Fruit fly (Drosophila melanogaster): Measurements from ENCODE around the gene PQBP1.
A peak's percentile ranks its signal among the peaks of the same experiment; 100 is the strongest.

PQBP1 gene

dm6 chr3R:25024895-25025557 lies 40.6 kb upstream of the PQBP1 start, which contains the start of the genes EMC6 and Hr96 (continued):
- TF ChIP-seq CG1529 (GFP tag; optimal IDR thresholded peaks at IDR 0.05): peak; percentile 78
- peak; percentile 82 for TF ChIP-seq ERR (GFP tag; optimal IDR thresholded peaks at IDR 0.05)
- peak; percentile 87 for TF ChIP-seq CG4282 (GFP tag; optimal IDR thresholded peaks at IDR 0.05)
- TF ChIP-seq HLHmδ (GFP tag; optimal IDR thresholded peaks at IDR 0.05): no peak
- peak; percentile 91 for TF ChIP-seq fd3F (GFP tag; optimal IDR thresholded peaks at IDR 0.05)
- peak; percentile 91 for TF ChIP-seq CG3281 (GFP tag; optimal IDR thresholded peaks at IDR 0.05)
- peak; percentile 89 for TF ChIP-seq al (GFP tag; IDR thresholded peaks at IDR 0.05)
- TF ChIP-seq Lpt (GFP tag; optimal IDR thresholded peaks at IDR 0.05): no peak
- TF ChIP-seq Pdp1 (GFP tag; optimal IDR thresholded peaks at IDR 0.05): peak; percentile 93 to 94
- TF ChIP-seq CG15696 (tag; optimal IDR thresholded peaks at IDR 0.05): peak; percentile 92
- peak in 1 of 2 experiments; percentile 71 for TF ChIP-seq crp (GFP tag; optimal IDR thresholded peaks at IDR 0.05)
- peak; percentile 94 for TF ChIP-seq CG31441 (GFP tag; IDR thresholded peaks at IDR 0.05)
- TF ChIP-seq ase (GFP tag; IDR thresholded peaks at IDR 0.05): peak; percentile 90
- peak; percentile 96 for TF ChIP-seq B-H2 (GFP tag; optimal IDR thresholded peaks at IDR 0.05)
- TF ChIP-seq mam (GFP tag; optimal IDR thresholded peaks at IDR 0.05): peak; percentile 96
- TF ChIP-seq chn (GFP tag; optimal IDR thresholded peaks at IDR 0.05): peak; percentile 96
- peak; percentile 87 for TF ChIP-seq CG17186 (GFP tag; optimal IDR thresholded peaks at IDR 0.05)
- peak; percentile 92 for TF ChIP-seq Side (GFP tag; optimal IDR thresholded peaks at IDR 0.05)
- TF ChIP-seq ftz-f1 (GFP tag; optimal IDR thresholded peaks at IDR 0.05): peak; percentile 78
- TF ChIP-seq pzg (GFP tag; optimal IDR thresholded peaks at IDR 0.05): peak; percentile 88
- peak; percentile 89 for TF ChIP-seq luna (GFP tag; optimal IDR thresholded peaks at IDR 0.05)
- peak; percentile 87 for TF ChIP-seq CG32767 (GFP tag; IDR thresholded peaks at IDR 0.05)
- peak; percentile 56; the same call in 1 of the 4 replicates for TF ChIP-seq chinmo (GFP tag; IDR thresholded peaks at IDR 0.05; ENCODE audit: partially characterized antibody)
- TF ChIP-seq CG9817 (tag; optimal IDR thresholded peaks at IDR 0.05): peak; percentile 94
- peak; percentile 76 for TF ChIP-seq run (tag; optimal IDR thresholded peaks at IDR 0.05)
- TF ChIP-seq H15 (GFP tag; IDR thresholded peaks at IDR 0.05): peak; percentile 93
- TF ChIP-seq CkIIα-i1 (GFP tag; IDR thresholded peaks at IDR 0.05): peak; percentile 45; the same call in 1 of the 2 replicates
- TF ChIP-seq CG14050 (GFP tag; IDR thresholded peaks at IDR 0.05): peak; percentile 91
- peak; percentile 80 for TF ChIP-seq jing (GFP tag; optimal IDR thresholded peaks at IDR 0.05)
- TF ChIP-seq MBD-R2 (GFP tag; IDR thresholded peaks at IDR 0.05): peak; percentile 97
- TF ChIP-seq Bgb (GFP tag; IDR thresholded peaks at IDR 0.05; ENCODE audit: partially characterized antibody): peak; percentile 76
- TF ChIP-seq kah (GFP tag; optimal IDR thresholded peaks at IDR 0.05): peak; percentile 71
- TF ChIP-seq C15 (GFP tag; IDR thresholded peaks at IDR 0.05): peak; percentile 85; the same call in 2 of the 3 replicates
- peak; percentile 91 for TF ChIP-seq CG18619 (GFP tag; optimal IDR thresholded peaks at IDR 0.05)
- TF ChIP-seq mirr (GFP tag; optimal IDR thresholded peaks at IDR 0.05): peak; percentile 81
- 0 out of 2 replicates have a peak, but pooled peaks have one; percentile 4 for TF ChIP-seq CG2129 (GFP tag; IDR thresholded peaks at IDR 0.05; ENCODE audit: partially characterized antibody)
- peak; percentile 91 for TF ChIP-seq gsb (GFP tag; IDR thresholded peaks at IDR 0.05)
- TF ChIP-seq Ets65A (GFP tag): peak; percentile 99
- peak; percentile 89 to 94 for TF ChIP-seq chif (GFP tag; optimal IDR thresholded peaks at IDR 0.05)
- peak; percentile 89 for TF ChIP-seq CG34422 (GFP tag; IDR thresholded peaks at IDR 0.05)
- peak in 1 of 3 experiments; percentile 90 for TF ChIP-seq lola (GFP tag; optimal IDR thresholded peaks at IDR 0.05)
- TF ChIP-seq Awh (GFP tag; IDR thresholded peaks at IDR 0.05): peak; percentile 92
- TF ChIP-seq row (GFP tag; IDR thresholded peaks at IDR 0.05): peak; percentile 97
- peak; percentile 99 for TF ChIP-seq sens (GFP tag)
- peak; percentile 92 for TF ChIP-seq CG15514 (GFP tag; optimal IDR thresholded peaks at IDR 0.05)
- peak; percentile 64; the same call in 2 of the 3 replicates for TF ChIP-seq CG34224 (GFP tag; IDR thresholded peaks at IDR 0.05; ENCODE audit: partially characterized antibody)
- peak; percentile 93 for TF ChIP-seq CG17359 (tag; optimal IDR thresholded peaks at IDR 0.05)
- TF ChIP-seq CG6272 (GFP tag; IDR thresholded peaks at IDR 0.05): peak; percentile 91
- peak; percentile 83 for TF ChIP-seq CG31224 (GFP tag; IDR thresholded peaks at IDR 0.05)

All from whole organism, embryonic.